Fruit fly (Drosophila melanogaster): ENCODE data around the gene bru2.

Gene bru2

dm6 chr2L:12424555-12424954 is 80.5 kb downstream of the bru2 start, which contains the start of gene Fam92 (continued):
- peak; percentile 62 for TF ChIP-seq Hsf (GFP tag; optimal IDR thresholded peaks at IDR 0.05)
- peak; percentile 7 for TF ChIP-seq chn (GFP tag; optimal IDR thresholded peaks at IDR 0.05)
- TF ChIP-seq sens (GFP tag), result peak; percentile 90
- TF ChIP-seq Ets65A (GFP tag), result peak; percentile 89
- TF ChIP-seq CG15073 (GFP tag; optimal IDR thresholded peaks at IDR 0.05), result no peak
- TF ChIP-seq CG17802 (tag; optimal IDR thresholded peaks at IDR 0.05), result no peak
- TF ChIP-seq CG12155 (GFP tag; optimal IDR thresholded peaks at IDR 0.05), result no peak
- TF ChIP-seq CG15601 (tag; optimal IDR thresholded peaks at IDR 0.05), result peak; percentile 60
- no peak for TF ChIP-seq CG7928 (GFP tag; optimal IDR thresholded peaks at IDR 0.05)
- TF ChIP-seq CG10274 (GFP tag; optimal IDR thresholded peaks at IDR 0.05), result no peak
- TF ChIP-seq gsb (GFP tag; IDR thresholded peaks at IDR 0.05), result no peak
- TF ChIP-seq cg (GFP tag; optimal IDR thresholded peaks at IDR 0.05), result no peak
- TF ChIP-seq grau (tag; optimal IDR thresholded peaks at IDR 0.05), result peak; percentile 65
- no peak for TF ChIP-seq CG16813 (GFP tag; IDR thresholded peaks at IDR 0.05; ENCODE audit: partially characterized antibody)
- no peak for TF ChIP-seq Hand (GFP tag; optimal IDR thresholded peaks at IDR 0.05)
- peak in 1 of 3 experiments; percentile 2 for TF ChIP-seq Stat92E (GFP tag; optimal IDR thresholded peaks at IDR 0.05)
- no peak for TF ChIP-seq CG3065 (GFP tag; optimal IDR thresholded peaks at IDR 0.05)
- no peak for TF ChIP-seq CG12104 (GFP tag; optimal IDR thresholded peaks at IDR 0.05)
- TF ChIP-seq chm (GFP tag; IDR thresholded peaks at IDR 0.05), result peak; percentile 29; the same call in 1 of the 2 replicates
- TF ChIP-seq CG1529 (GFP tag; optimal IDR thresholded peaks at IDR 0.05), result no peak
- TF ChIP-seq CG3163 (GFP tag; optimal IDR thresholded peaks at IDR 0.05), result no peak
- TF ChIP-seq rib (GFP tag; IDR thresholded peaks at IDR 0.05), result no peak
- TF ChIP-seq CG9727 (GFP tag; optimal IDR thresholded peaks at IDR 0.05), result peak; percentile 11
- TF ChIP-seq CG3838 (GFP tag; optimal IDR thresholded peaks at IDR 0.05), result no peak
- no peak for TF ChIP-seq CG16779 (GFP tag; IDR thresholded peaks at IDR 0.05)
- peak; percentile 92 for TF ChIP-seq Med (GFP tag)
- no peak for TF ChIP-seq CG18476 (GFP tag; optimal IDR thresholded peaks at IDR 0.05)
- TF ChIP-seq Dek (tag; optimal IDR thresholded peaks at IDR 0.05), result peak; percentile 38
- peak; percentile 30 for TF ChIP-seq CG2116 (GFP tag; optimal IDR thresholded peaks at IDR 0.05)
- no peak for TF ChIP-seq Ravus (GFP tag; IDR thresholded peaks at IDR 0.05)
- no peak for TF ChIP-seq CG3726 (GFP tag; IDR thresholded peaks at IDR 0.05)
- TF ChIP-seq tio (GFP tag; optimal IDR thresholded peaks at IDR 0.05), result no peak
- peak; percentile 11; the same call in 1 of the 2 replicates for TF ChIP-seq CG11085 (GFP tag; IDR thresholded peaks at IDR 0.05)
- TF ChIP-seq CG14050 (GFP tag; IDR thresholded peaks at IDR 0.05), result no peak; the same call in 2 of the 3 replicates
- no peak for TF ChIP-seq CG7556 (GFP tag; optimal IDR thresholded peaks at IDR 0.05)
- TF ChIP-seq Neu2 (GFP tag; optimal IDR thresholded peaks at IDR 0.05; ENCODE audit: borderline replicate concordance), result no peak
- peak; percentile 71 for TF ChIP-seq NfI (GFP tag; optimal IDR thresholded peaks at IDR 0.05)
- peak; percentile 40 for TF ChIP-seq pnt (GFP tag; optimal IDR thresholded peaks at IDR 0.05)
- peak; percentile 52 for TF ChIP-seq caup (GFP tag; optimal IDR thresholded peaks at IDR 0.05; ENCODE audit: severe bottlenecking)
- no peak for TF ChIP-seq crol (GFP tag; IDR thresholded peaks at IDR 0.05)
- TF ChIP-seq Elba2 (GFP tag; optimal IDR thresholded peaks at IDR 0.05), result no peak
- no peak for TF ChIP-seq CG13775 (GFP tag; optimal IDR thresholded peaks at IDR 0.05)
- peak; percentile 60 for TF ChIP-seq CG15269 (tag; optimal IDR thresholded peaks at IDR 0.05)
- TF ChIP-seq ato (GFP tag; IDR thresholded peaks at IDR 0.05; ENCODE audit: partially characterized antibody), result no peak
- no peak for TF ChIP-seq ken (GFP tag; IDR thresholded peaks at IDR 0.05)
- TF ChIP-seq Hr39 (optimal IDR thresholded peaks at IDR 0.05), result no peak
- TF ChIP-seq repo (GFP tag; optimal IDR thresholded peaks at IDR 0.05), result no peak
- TF ChIP-seq Fer3 (tag; optimal IDR thresholded peaks at IDR 0.05), result peak; percentile 44
- no peak for TF ChIP-seq C15 (GFP tag; IDR thresholded peaks at IDR 0.05)
- TF ChIP-seq Adf1 (GFP tag; IDR thresholded peaks at IDR 0.05), result no peak; the same call in 1 of the 2 replicates
- no peak for TF ChIP-seq sc (optimal IDR thresholded peaks at IDR 0.05)
- TF ChIP-seq sc (GFP tag; optimal IDR thresholded peaks at IDR 0.05), result no peak

All from whole organism, embryonic.